Worm (Caenorhabditis elegans): ENCODE results near the gene cest-9.2.

- TF ChIP-seq unc-39 (tag; optimal IDR thresholded peaks at IDR 0.05) (no peak), lsy-2 (tag; optimal IDR thresholded peaks at IDR 0.05) (no peak), ztf-11 (tag; optimal IDR thresholded peaks at IDR 0.05) (no peak), blmp-1 (tag; optimal IDR thresholded peaks at IDR 0.05) (no peak), lin-13 (tag; optimal IDR thresholded peaks at IDR 0.05) (no peak), nhr-28 (tag; optimal IDR thresholded peaks at IDR 0.05) (no peak), mep-1 (tag; optimal IDR thresholded peaks at IDR 0.05) (no peak), snpc-4 (tag; optimal IDR thresholded peaks at IDR 0.05) (no peak), nhr-12 (tag; optimal IDR thresholded peaks at IDR 0.05) (no peak), nhr-76 (tag; optimal IDR thresholded peaks at IDR 0.05) (no peak)
Measured at ce11 chrX:12270841-12271240, 48.9 kb downstream of the cest-9.2 start, which contains the start of gene otpl-8.
